Fruit fly (Drosophila melanogaster) whole organism, wandering third instar larva: ENCODE data around the gene HIP-R.

Source experiments
- Abd-B ChIP-seq: fragments of >200 bp; optimal IDR thresholded peaks from 2 replicates; lab custom pipeline; 2017; ENCODE audit warnings: missing biosample characterization, missing genetic modification characterization
- CG32264 ChIP-seq: fragments of 200-800 bp; sonication (Bioruptor generic); optimal IDR thresholded peaks from 2 replicates; lab custom pipeline; 2016; ENCODE audit warnings: missing biosample characterization, missing genetic modification characterization
- CG9705 ChIP-seq: fragments of 200-800 bp; sonication (Bioruptor generic); optimal IDR thresholded peaks from 2 replicates; lab custom pipeline; 2018; ENCODE audit warnings: missing biosample characterization, mild to moderate bottlenecking, missing genetic modification characterization
- CrebA ChIP-seq: fragments of 200-800 bp; sonication (Bioruptor generic); optimal IDR thresholded peaks from 2 replicates; lab custom pipeline; 2016; ENCODE audit warnings: missing biosample characterization, mild to moderate bottlenecking, missing genetic modification characterization, borderline replicate concordance
- Dfd ChIP-seq: fragments of >200 bp; optimal IDR thresholded peaks from 2 replicates; lab custom pipeline; 2017; ENCODE audit warnings: missing biosample characterization, missing genetic modification characterization
- Dif ChIP-seq: fragments of 200-275, 200-300 bp; sonication (Bioruptor generic); optimal IDR thresholded peaks from 2 replicates; lab custom pipeline; 2018; ENCODE audit warnings: missing biosample characterization, missing genetic modification characterization; ENCODE audit not compliant: partially characterized antibody
- GATAd ChIP-seq: sonication (Bioruptor generic); optimal IDR thresholded peaks from 2 replicates; lab custom pipeline; 2016; ENCODE audit warnings: missing biosample characterization, missing genetic modification characterization
- HLH106 ChIP-seq: fragments of 200-800 bp; optimal IDR thresholded peaks from 3 replicates; lab custom pipeline; 2019; ENCODE audit warnings: missing biosample characterization, mild to moderate bottlenecking, missing genetic modification characterization, moderate library complexity
- Hnf4 ChIP-seq: fragments of 200-800 bp; sonication (Bioruptor generic); optimal IDR thresholded peaks from 2 replicates; lab custom pipeline; 2016; ENCODE audit warnings: missing biosample characterization, mild to moderate bottlenecking, missing genetic modification characterization
- Hr78 ChIP-seq: fragments of >200 bp; optimal IDR thresholded peaks from 2 replicates; lab custom pipeline; 2017; ENCODE audit warnings: missing biosample characterization, missing genetic modification characterization
- Hr83 ChIP-seq: fragments of 200-300 bp; sonication (Bioruptor generic); optimal IDR thresholded peaks from 2 replicates; lab custom pipeline; 2016; ENCODE audit warnings: missing biosample characterization, mild to moderate bottlenecking, missing genetic modification characterization, moderate library complexity; ENCODE audit not compliant: poor library complexity, severe bottlenecking
- Jra ChIP-seq: sonication (Bioruptor generic); optimal IDR thresholded peaks from 2 replicates; lab custom pipeline; 2016; ENCODE audit warnings: missing biosample characterization, missing genetic modification characterization
- Myc ChIP-seq: fragments of >200 bp; optimal IDR thresholded peaks from 2 replicates; lab custom pipeline; 2017
- N ChIP-seq: fragments of >200 bp; optimal IDR thresholded peaks from 2 replicates; lab custom pipeline; 2018; ENCODE audit warnings: missing biosample characterization, missing external identifiers, missing genetic modification characterization
- OdsH ChIP-seq: fragments of 200-800 bp; sonication (Bioruptor generic); optimal IDR thresholded peaks from 2 replicates; lab custom pipeline; 2016; ENCODE audit warnings: missing biosample characterization, mild to moderate bottlenecking, missing genetic modification characterization
- Rel ChIP-seq, 2 experiments: fragments of 200-800 bp; sonication (Bioruptor generic) in 1 of 2; optimal IDR thresholded peaks; 2 replicates in 1 of 2; 3 replicates in 1 of 2; lab custom pipeline; 2016 to 2019; ENCODE audit warnings: mild to moderate bottlenecking in 2 of 2, missing biosample characterization in 2 of 2, missing genetic modification characterization in 2 of 2, moderate library complexity in 1 of 2
- Sp1 ChIP-seq: fragments of 200-800 bp; sonication (Bioruptor generic); optimal IDR thresholded peaks from 3 replicates; lab custom pipeline; 2019; ENCODE audit warnings: missing biosample characterization, mild to moderate bottlenecking, missing genetic modification characterization, moderate library complexity
- Vsx2 ChIP-seq: fragments of 200-300, 225-300 bp; sonication (Bioruptor generic); optimal IDR thresholded peaks from 2 replicates; lab custom pipeline; 2018; ENCODE audit warnings: missing biosample characterization, missing genetic modification characterization; ENCODE audit not compliant: partially characterized antibody
- br ChIP-seq: fragments of 200-800 bp; sonication (Bioruptor generic); optimal IDR thresholded peaks from 2 replicates; lab custom pipeline; 2016; ENCODE audit warnings: missing biosample characterization, missing genetic modification characterization
- brk ChIP-seq: fragments of 200-800 bp; sonication (Bioruptor generic); optimal IDR thresholded peaks from 2 replicates; lab custom pipeline; 2016; ENCODE audit warnings: missing biosample characterization, mild to moderate bottlenecking, missing genetic modification characterization
- dl ChIP-seq, 2 experiments: fragments of 175-275, 200-275 bp in 1 of 2; fragments of 200-275 bp in 1 of 2; sonication (Bioruptor generic); optimal IDR thresholded peaks; lab custom pipeline; 2018; ENCODE audit warnings: mild to moderate bottlenecking in 2 of 2, missing biosample characterization in 2 of 2, missing genetic modification characterization in 2 of 2, moderate library complexity in 2 of 2; ENCODE audit not compliant: partially characterized antibody in 2 of 2, insufficient read depth in 1 of 2
- dmrt93B ChIP-seq: fragments of 200-800 bp; sonication (Bioruptor generic); optimal IDR thresholded peaks from 2 replicates; lab custom pipeline; 2018; ENCODE audit warnings: missing biosample characterization, mild to moderate bottlenecking, missing genetic modification characterization
- dsf ChIP-seq: sonication (Bioruptor generic); optimal IDR thresholded peaks from 2 replicates; lab custom pipeline; 2016; ENCODE audit warnings: missing biosample characterization, missing genetic modification characterization, borderline replicate concordance
- ey ChIP-seq: fragments of 200-800 bp; sonication (Bioruptor generic); optimal IDR thresholded peaks from 2 replicates; lab custom pipeline; 2016; ENCODE audit warnings: missing biosample characterization, missing genetic modification characterization
- foxo ChIP-seq, 2 experiments: fragments of 200-800 bp; sonication (Bioruptor generic); optimal IDR thresholded peaks; 2 replicates in 1 of 2; 3 replicates in 1 of 2; lab custom pipeline; 2016 to 2017; ENCODE audit warnings: missing biosample characterization in 2 of 2, missing genetic modification characterization in 2 of 2
- fru ChIP-seq: fragments of 200-800 bp; sonication (Bioruptor generic); optimal IDR thresholded peaks from 3 replicates; lab custom pipeline; 2016; ENCODE audit warnings: missing biosample characterization, mild to moderate bottlenecking, missing genetic modification characterization
- h ChIP-seq: fragments of 200-800 bp; sonication (Bioruptor generic); optimal IDR thresholded peaks from 3 replicates; lab custom pipeline; 2016; ENCODE audit warnings: missing biosample characterization, mild to moderate bottlenecking, missing genetic modification characterization
- jim ChIP-seq: fragments of 175-275, 200-325 bp; sonication (Bioruptor generic); optimal IDR thresholded peaks from 2 replicates; lab custom pipeline; 2016; ENCODE audit warnings: missing biosample characterization, mild to moderate bottlenecking, missing genetic modification characterization
- lola ChIP-seq: fragments of >200 bp; optimal IDR thresholded peaks from 2 replicates; lab custom pipeline; 2017; ENCODE audit warnings: missing biosample characterization, missing genetic modification characterization
- pan ChIP-seq: fragments of >200 bp; optimal IDR thresholded peaks from 2 replicates; lab custom pipeline; 2017
- psq ChIP-seq: fragments of 200-800 bp; sonication (Bioruptor generic); optimal IDR thresholded peaks from 3 replicates; lab custom pipeline; 2017; ENCODE audit warnings: missing biosample characterization, mild to moderate bottlenecking, missing genetic modification characterization, moderate library complexity
- rgr ChIP-seq: fragments of 200-800 bp; sonication (Bioruptor generic); optimal IDR thresholded peaks from 3 replicates; lab custom pipeline; 2016; ENCODE audit warnings: missing biosample characterization, mild to moderate bottlenecking, missing genetic modification characterization
- sage ChIP-seq: fragments of 200-800 bp; sonication (Bioruptor generic); optimal IDR thresholded peaks from 2 replicates; lab custom pipeline; 2016; ENCODE audit warnings: missing biosample characterization, mild to moderate bottlenecking, missing genetic modification characterization
- sv ChIP-seq: fragments of 200-800 bp; sonication (Bioruptor generic); optimal IDR thresholded peaks from 3 replicates; lab custom pipeline; 2016; ENCODE audit warnings: missing biosample characterization, missing genetic modification characterization
- tai ChIP-seq: sonication (Bioruptor generic); optimal IDR thresholded peaks from 2 replicates; lab custom pipeline; 2016; ENCODE audit warnings: missing biosample characterization, missing genetic modification characterization
- usp ChIP-seq: fragments of >200 bp; optimal IDR thresholded peaks from 2 replicates; lab custom pipeline; 2017; ENCODE audit warnings: missing biosample characterization, missing genetic modification characterization
- woc ChIP-seq: sonication (Bioruptor generic); optimal IDR thresholded peaks from 2 replicates; lab custom pipeline; 2016; ENCODE audit warnings: missing biosample characterization, mild to moderate bottlenecking, missing genetic modification characterization

The HIP-R gene

dm6 chrX:3748741-3749484, 40.9 kb upstream of the HIP-R start:
- peak; percentile 14 for TF ChIP-seq psq (GFP tag; lab: Kevin White, UChicago)
- no peak for TF ChIP-seq foxo (GFP tag; optimal IDR thresholded peaks at IDR 0.05; lab: Kevin White, UChicago)
- no peak for TF ChIP-seq usp (GFP tag; lab: Kevin White, UChicago)
- no peak for TF ChIP-seq Dfd (GFP tag; lab: Kevin White, UChicago)
- TF ChIP-seq Hr83 (GFP tag; lab: Kevin White, UChicago) = peak; percentile 31
- no peak for TF ChIP-seq brk (GFP tag; lab: Kevin White, UChicago)
- no peak for TF ChIP-seq HLH106
- no peak for TF ChIP-seq GATAd (GFP tag; lab: Kevin White, UChicago)
- no peak for TF ChIP-seq CG32264 (GFP tag; lab: Kevin White, UChicago)
- peak; percentile 95 for TF ChIP-seq Dif (GFP tag; lab: Kevin White, UChicago)
- TF ChIP-seq sv (GFP tag; lab: Kevin White, UChicago) = no peak
- TF ChIP-seq sage (GFP tag; lab: Kevin White, UChicago) = no peak
- no peak for TF ChIP-seq Hr78 (GFP tag; lab: Kevin White, UChicago)
- peak; percentile 25 for TF ChIP-seq Vsx2 (GFP tag; lab: Kevin White, UChicago)
- no peak for TF ChIP-seq dsf (GFP tag; lab: Kevin White, UChicago)
- no peak for TF ChIP-seq jim (GFP tag; lab: Kevin White, UChicago)
- TF ChIP-seq lola (GFP tag; lab: Kevin White, UChicago) = no peak
- TF ChIP-seq Myc = no peak
- no peak for TF ChIP-seq pan (lab: Kevin White, UChicago)
- TF ChIP-seq dl (GFP tag; optimal IDR thresholded peaks at IDR 0.05; lab: Kevin White, UChicago; ENCODE audit: insufficient read depth in 1 of 2, partially characterized antibody in 2 of 2) = peak; percentile 31 to 92
- TF ChIP-seq Hnf4 (GFP tag; lab: Kevin White, UChicago) = no peak
- no peak for TF ChIP-seq CG9705 (GFP tag; lab: Kevin White, UChicago)
- no peak for TF ChIP-seq woc (GFP tag; lab: Kevin White, UChicago)
- TF ChIP-seq rgr = no peak
- TF ChIP-seq tai (GFP tag; lab: Kevin White, UChicago) = no peak
- TF ChIP-seq Jra = no peak
- TF ChIP-seq CrebA = no peak
- no peak for TF ChIP-seq ey (GFP tag; lab: Kevin White, UChicago)
- no peak for TF ChIP-seq Rel (GFP tag; optimal IDR thresholded peaks at IDR 0.05; lab: Kevin White, UChicago)
- peak; percentile 31 for TF ChIP-seq Rel (tag; optimal IDR thresholded peaks at IDR 0.05; lab: Kevin White, UChicago)
- no peak for TF ChIP-seq dmrt93B (GFP tag; lab: Kevin White, UChicago)
- no peak for TF ChIP-seq Sp1 (GFP tag; lab: Kevin White, UChicago)
- TF ChIP-seq OdsH (GFP tag; lab: Kevin White, UChicago) = no peak
- TF ChIP-seq Abd-B (GFP tag; lab: Kevin White, UChicago) = no peak
- TF ChIP-seq br = no peak
- peak; percentile 13 for TF ChIP-seq h
- TF ChIP-seq N (GFP tag; lab: Kevin White, UChicago) = no peak

dm6 chrX:3750232-3751075, 39.3 kb upstream of the HIP-R start:
- TF ChIP-seq HLH106 = peak; percentile 78
- TF ChIP-seq brk (GFP tag; lab: Kevin White, UChicago) = peak; percentile 46
- peak; percentile 72 for TF ChIP-seq OdsH (GFP tag; lab: Kevin White, UChicago)
- no peak for TF ChIP-seq sage (GFP tag; lab: Kevin White, UChicago)
- no peak for TF ChIP-seq Dfd (GFP tag; lab: Kevin White, UChicago)
- peak; percentile 40 for TF ChIP-seq Jra
- TF ChIP-seq Rel (GFP tag; optimal IDR thresholded peaks at IDR 0.05; lab: Kevin White, UChicago) = no peak
- no peak for TF ChIP-seq Rel (tag; optimal IDR thresholded peaks at IDR 0.05; lab: Kevin White, UChicago)
- peak; percentile 33 for TF ChIP-seq CG32264 (GFP tag; lab: Kevin White, UChicago)
- TF ChIP-seq N (GFP tag; lab: Kevin White, UChicago) = no peak
- TF ChIP-seq jim (GFP tag; lab: Kevin White, UChicago) = no peak
- TF ChIP-seq CG9705 (GFP tag; lab: Kevin White, UChicago) = peak; percentile 64
- no peak for TF ChIP-seq pan (lab: Kevin White, UChicago)
- TF ChIP-seq Abd-B (GFP tag; lab: Kevin White, UChicago) = no peak
- peak; percentile 80 for TF ChIP-seq rgr
- peak; percentile 84 for TF ChIP-seq ey (GFP tag; lab: Kevin White, UChicago)
- peak; percentile 69 for TF ChIP-seq Hnf4 (GFP tag; lab: Kevin White, UChicago)
- peak; percentile 60 for TF ChIP-seq psq (GFP tag; lab: Kevin White, UChicago)
- TF ChIP-seq dmrt93B (GFP tag; lab: Kevin White, UChicago) = peak; percentile 65
- peak; percentile 53 for TF ChIP-seq sv (GFP tag; lab: Kevin White, UChicago)
- TF ChIP-seq foxo (GFP tag; optimal IDR thresholded peaks at IDR 0.05; lab: Kevin White, UChicago) = peak in 1 of 2 experiments; percentile 81
- TF ChIP-seq GATAd (GFP tag; lab: Kevin White, UChicago) = no peak
- peak; percentile 84 for TF ChIP-seq fru (GFP tag; lab: Kevin White, UChicago)
- peak; percentile 61 for TF ChIP-seq Sp1 (GFP tag; lab: Kevin White, UChicago)
- TF ChIP-seq h = peak; percentile 85
- TF ChIP-seq dsf (GFP tag; lab: Kevin White, UChicago) = no peak
- TF ChIP-seq br = peak; percentile 79
- TF ChIP-seq woc (GFP tag; lab: Kevin White, UChicago) = peak; percentile 75
- no peak for TF ChIP-seq Dif (GFP tag; lab: Kevin White, UChicago)
- TF ChIP-seq Hr83 (GFP tag; lab: Kevin White, UChicago) = no peak
